Worm (Caenorhabditis elegans) whole organism, young adult: ENCODE measurements around the gene F32D8.11.

Experiments used
- B0019.2 ChIP-seq: fragments of 200-800 bp; sonication (Bioruptor generic); conservative IDR thresholded peaks from 2 replicates; pipeline ENCODE4 v1.3.6; 2022; ENCODE audit warnings: missing genetic modification reagents, missing genetic modification characterization, missing compliant biosample characterization
- D2030.7 ChIP-seq: fragments of 200-800 bp; sonication (Bioruptor generic); IDR thresholded peaks from 2 replicates; pipeline ENCODE4 v1.3.6; 2022; ENCODE audit warnings: missing genetic modification reagents, missing genetic modification characterization, missing compliant biosample characterization
- F52B5.7 ChIP-seq: sonication (generic microtip); optimal IDR thresholded peaks from 2 replicates; lab custom pipeline; 2016; ENCODE audit warnings: mild to moderate bottlenecking, missing genetic modification characterization, missing compliant biosample characterization
- F57C9.4 ChIP-seq: sonication (generic microtip); optimal IDR thresholded peaks from 2 replicates; lab custom pipeline; 2017; ENCODE audit warnings: mild to moderate bottlenecking, missing genetic modification characterization, missing compliant biosample characterization
- K12H6.12 ChIP-seq: fragments of 200-800 bp; sonication (Bioruptor generic); optimal IDR thresholded peaks from 2 replicates; lab custom pipeline; 2018; ENCODE audit warnings: mild to moderate bottlenecking, missing genetic modification characterization, missing compliant biosample characterization
- Y53G8AR.9 ChIP-seq: fragments of 200-800 bp; sonication (Bioruptor generic); conservative IDR thresholded peaks from 2 replicates; pipeline ENCODE4 v1.3.6; 2022; ENCODE audit warnings: missing genetic modification reagents, missing genetic modification characterization, missing compliant biosample characterization
- Y67H2A.10 ChIP-seq: fragments of 200-800 bp; sonication (Bioruptor generic); conservative IDR thresholded peaks from 2 replicates; pipeline ENCODE4 v1.3.6; 2022; ENCODE audit warnings: missing genetic modification reagents, missing genetic modification characterization, missing compliant biosample characterization
- Y95B8A.8 ChIP-seq: fragments of 200-800 bp; sonication (Bioruptor generic); IDR thresholded peaks from 2 replicates; pipeline ENCODE4 v1.3.6; 2022; ENCODE audit warnings: missing genetic modification reagents, missing genetic modification characterization, missing compliant biosample characterization
- akir-1 ChIP-seq: fragments of 200-800 bp; sonication (Bioruptor generic); optimal IDR thresholded peaks from 2 replicates; lab custom pipeline; 2018; ENCODE audit warnings: mild to moderate bottlenecking, missing genetic modification characterization, moderate library complexity, missing compliant biosample characterization
- aptf-2 ChIP-seq: fragments of 200-800 bp; sonication (Bioruptor generic); conservative IDR thresholded peaks from 2 replicates; pipeline ENCODE4 v1.3.6; 2022; ENCODE audit warnings: missing genetic modification reagents, missing genetic modification characterization, missing compliant biosample characterization
- atf-7 ChIP-seq: sonication (generic microtip); optimal IDR thresholded peaks from 2 replicates; lab custom pipeline; 2017; ENCODE audit warnings: mild to moderate bottlenecking, missing genetic modification characterization, missing compliant biosample characterization
- athp-1 ChIP-seq: sonication (generic microtip); optimal IDR thresholded peaks from 2 replicates; lab custom pipeline; 2017; ENCODE audit warnings: mild to moderate bottlenecking, missing genetic modification characterization, missing compliant biosample characterization
- bed-1 ChIP-seq: fragments of 200-800 bp; sonication (Bioruptor generic); IDR thresholded peaks from 2 replicates; pipeline ENCODE4 v1.3.6; 2022; ENCODE audit warnings: missing genetic modification reagents, missing genetic modification characterization, missing compliant biosample characterization
- bed-2 ChIP-seq: fragments of 200-800 bp; sonication (Bioruptor generic); IDR thresholded peaks from 2 replicates; pipeline ENCODE4 v1.3.6; 2022; ENCODE audit warnings: missing genetic modification reagents, missing genetic modification characterization, missing compliant biosample characterization
- cebp-1 ChIP-seq, 2 experiments: fragments of 200-800 bp in 1 of 2; sonication (Bioruptor generic) in 1 of 2; sonication (generic microtip) in 1 of 2; IDR thresholded peaks in 1 of 2; optimal IDR thresholded peaks in 1 of 2; 2 replicates each; pipeline versions ENCODE4 v1.3.6 to Lab custom; 2017 to 2022; ENCODE audit warnings: missing compliant biosample characterization in 2 of 2, missing genetic modification characterization in 2 of 2, mild to moderate bottlenecking in 1 of 2, missing genetic modification reagents in 1 of 2, moderate library complexity in 1 of 2
- chd-7 ChIP-seq: sonication (generic microtip); optimal IDR thresholded peaks from 2 replicates; lab custom pipeline; 2016; ENCODE audit warnings: mild to moderate bottlenecking, missing genetic modification characterization, moderate library complexity, missing compliant biosample characterization
- dox-1 ChIP-seq: fragments of 200-800 bp; sonication (Bioruptor generic); IDR thresholded peaks from 2 replicates; pipeline ENCODE4 v1.3.6; 2022; ENCODE audit warnings: missing genetic modification reagents, missing genetic modification characterization, missing compliant biosample characterization
- dpl-1 ChIP-seq: fragments of 150-350 bp; optimal IDR thresholded peaks from 2 replicates; lab custom pipeline; 2014; ENCODE audit warnings: missing biosample characterization, missing genetic modification reagents, missing genetic modification characterization
- egrh-3 ChIP-seq: fragments of 200-800 bp; sonication (Bioruptor generic); IDR thresholded peaks from 2 replicates; pipeline ENCODE4 v1.3.6; 2022; ENCODE audit warnings: missing genetic modification reagents, missing genetic modification characterization, missing compliant biosample characterization
- ets-4 ChIP-seq: fragments of 200-800 bp; sonication (Bioruptor generic); optimal IDR thresholded peaks from 2 replicates; lab custom pipeline; 2018; ENCODE audit warnings: mild to moderate bottlenecking, missing genetic modification characterization, missing compliant biosample characterization
- hlh-26 ChIP-seq: fragments of 200-800 bp; sonication (Bioruptor generic); conservative IDR thresholded peaks from 2 replicates; pipeline ENCODE4 v1.3.6; 2022; ENCODE audit warnings: missing genetic modification reagents, missing genetic modification characterization, missing compliant biosample characterization
- hmg-1.2 ChIP-seq: fragments of 200-800 bp; sonication (Bioruptor generic); IDR thresholded peaks from 2 replicates; pipeline ENCODE4 v1.3.6; 2022; ENCODE audit warnings: missing genetic modification reagents, missing genetic modification characterization, missing compliant biosample characterization
- let-607 ChIP-seq, 2 experiments: fragments of 200-800 bp in 1 of 2; sonication (Bioruptor generic) in 1 of 2; sonication (generic microtip) in 1 of 2; optimal IDR thresholded peaks; 2 replicates each; lab custom pipeline; 2016 to 2018; ENCODE audit warnings: mild to moderate bottlenecking in 2 of 2, missing compliant biosample characterization in 2 of 2, missing genetic modification characterization in 2 of 2, moderate library complexity in 2 of 2, missing genotype in 1 of 2
- lin-54 ChIP-seq: fragments of 200-800 bp; sonication (Bioruptor generic); optimal IDR thresholded peaks from 2 replicates; lab custom pipeline; 2018; ENCODE audit warnings: mild to moderate bottlenecking, missing genetic modification characterization, missing compliant biosample characterization
- madf-10 ChIP-seq: sonication (generic microtip); optimal IDR thresholded peaks from 2 replicates; lab custom pipeline; 2016; ENCODE audit warnings: mild to moderate bottlenecking, missing genetic modification characterization, missing compliant biosample characterization
- madf-3 ChIP-seq: fragments of 200-800 bp; sonication (Bioruptor generic); IDR thresholded peaks from 2 replicates; pipeline ENCODE4 v1.3.6; 2022; ENCODE audit warnings: missing genetic modification reagents, missing genetic modification characterization, missing compliant biosample characterization
- nfyb-1 ChIP-seq: fragments of 200-800 bp; sonication (Bioruptor generic); IDR thresholded peaks from 2 replicates; pipeline ENCODE4 v1.3.6; 2022; ENCODE audit warnings: missing genetic modification reagents, missing genetic modification characterization, missing compliant biosample characterization
- nhr-120 ChIP-seq: fragments of 200-800 bp; sonication (Bioruptor generic); IDR thresholded peaks from 2 replicates; pipeline ENCODE4 v1.3.6; 2022; ENCODE audit warnings: missing genetic modification characterization, missing compliant biosample characterization
- nhr-80 ChIP-seq: sonication (generic microtip); optimal IDR thresholded peaks from 2 replicates; lab custom pipeline; 2016; ENCODE audit warnings: missing genetic modification characterization, missing compliant biosample characterization
- nhr-90 ChIP-seq: sonication (generic microtip); optimal IDR thresholded peaks from 2 replicates; lab custom pipeline; 2016; ENCODE audit warnings: missing genotype, mild to moderate bottlenecking, missing genetic modification characterization, missing compliant biosample characterization
- pbrm-1 ChIP-seq: fragments of 200-800 bp; sonication (Bioruptor generic); IDR thresholded peaks from 2 replicates; pipeline ENCODE4 v1.3.6; 2022; ENCODE audit warnings: missing genetic modification reagents, missing genetic modification characterization, missing compliant biosample characterization
- pha-4 ChIP-seq: fragments of 150-350 bp; sonication (generic microtip); optimal IDR thresholded peaks from 2 replicates; lab custom pipeline; 2014; ENCODE audit warnings: missing biosample characterization, missing genetic modification reagents, missing genetic modification characterization
- snpc-1.1 ChIP-seq: sonication (generic microtip); optimal IDR thresholded peaks from 2 replicates; lab custom pipeline; 2017; ENCODE audit warnings: missing genetic modification characterization, mild to moderate bottlenecking, missing compliant biosample characterization, antibody characterized with exemption, moderate library complexity, missing genotype, missing genetic modification reagents; ENCODE audit not compliant: insufficient read depth
- snpc-1.3 ChIP-seq: sonication (generic microtip); optimal IDR thresholded peaks from 2 replicates; lab custom pipeline; 2017; ENCODE audit warnings: missing genetic modification characterization, mild to moderate bottlenecking, missing compliant biosample characterization, antibody characterized with exemption, moderate library complexity, missing genotype, missing genetic modification reagents; ENCODE audit not compliant: insufficient read depth
- snpc-3.4 ChIP-seq: sonication (generic microtip); optimal IDR thresholded peaks from 2 replicates; lab custom pipeline; 2017; ENCODE audit warnings: missing genetic modification characterization, mild to moderate bottlenecking, missing compliant biosample characterization, antibody characterized with exemption, moderate library complexity, missing genotype, missing genetic modification reagents
- sptf-2 ChIP-seq: fragments of 200-800 bp; sonication (Bioruptor generic); optimal IDR thresholded peaks from 2 replicates; lab custom pipeline; 2018; ENCODE audit warnings: mild to moderate bottlenecking, missing genetic modification characterization, missing compliant biosample characterization
- tbp1 ChIP-seq: fragments of 200-800 bp; sonication (Bioruptor generic); optimal IDR thresholded peaks from 2 replicates; lab custom pipeline; 2018; ENCODE audit warnings: mild to moderate bottlenecking, missing genetic modification characterization, missing compliant biosample characterization
- unc-130 ChIP-seq: sonication (generic microtip); optimal IDR thresholded peaks from 2 replicates; lab custom pipeline; 2016; ENCODE audit warnings: missing genetic modification reagents, missing genetic modification characterization, missing compliant biosample characterization
- unc-62 ChIP-seq: fragments of 150-350 bp; optimal IDR thresholded peaks from 2 replicates; lab custom pipeline; 2014; ENCODE audit warnings: missing biosample characterization, missing genetic modification reagents, missing genetic modification characterization
- zfh-2 ChIP-seq: fragments of 200-800 bp; sonication (Bioruptor generic); conservative IDR thresholded peaks from 2 replicates; pipeline ENCODE4 v1.3.6; 2022; ENCODE audit warnings: missing genetic modification reagents, missing genetic modification characterization, missing compliant biosample characterization
- ztf-22 ChIP-seq: fragments of 200-800 bp; sonication (Bioruptor generic); optimal IDR thresholded peaks from 2 replicates; lab custom pipeline; 2018; ENCODE audit warnings: mild to moderate bottlenecking, missing genetic modification characterization, moderate library complexity, missing compliant biosample characterization
- ztf-6 ChIP-seq: fragments of 200-800 bp; sonication (Bioruptor generic); IDR thresholded peaks from 2 replicates; pipeline ENCODE4 v1.3.6; 2022; ENCODE audit warnings: missing genetic modification reagents, missing genetic modification characterization, missing compliant biosample characterization

F32D8.11 gene

DNA sequence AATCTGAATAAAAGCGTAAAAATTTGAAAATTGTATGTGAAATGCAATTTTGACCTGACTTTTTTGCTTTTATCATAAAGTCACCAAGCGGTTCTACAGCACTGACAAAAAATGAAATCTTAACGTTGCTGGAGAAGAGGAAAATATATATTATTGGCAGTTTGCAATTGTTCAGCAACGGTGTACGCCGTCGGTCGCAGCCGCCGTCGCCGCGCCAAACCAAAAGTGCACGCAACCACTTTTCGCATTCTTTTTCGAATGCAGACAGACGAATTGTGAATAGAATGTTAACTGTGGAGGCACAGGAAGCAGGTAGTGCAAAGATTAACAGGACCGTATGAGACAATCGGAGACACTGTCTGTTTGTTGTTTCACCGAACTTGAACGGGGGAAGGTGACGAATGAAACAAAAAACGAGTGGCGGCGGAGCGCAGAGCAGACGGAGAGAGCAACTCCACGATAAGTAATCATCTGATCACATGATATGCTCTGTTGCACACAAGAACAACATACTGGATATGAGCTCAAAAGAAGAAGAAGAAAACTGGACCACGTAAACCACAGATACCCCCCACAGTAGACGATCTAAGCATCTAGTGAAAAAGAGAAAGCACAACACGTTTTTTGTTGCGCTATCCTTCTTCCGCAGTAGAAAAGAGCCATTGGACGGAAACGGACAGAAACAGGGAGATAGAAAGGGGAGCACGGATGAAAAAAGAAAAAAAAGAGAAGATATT, 31.9 kb downstream of the F32D8.11 start (continued):
- TF ChIP-seq akir-1 (GFP tag; lab: Kevin White, UChicago) (no peak), aptf-2 (GFP tag; lab: Robert Waterston, UW) (no peak), nhr-120 (GFP tag; lab: Robert Waterston, UW) (no peak), madf-3 (no peak), snpc-1.3 (tag; lab: Kevin White, UChicago) (no peak)
- TF ChIP-seq, all 124 proteins: peak for 11

DNA sequence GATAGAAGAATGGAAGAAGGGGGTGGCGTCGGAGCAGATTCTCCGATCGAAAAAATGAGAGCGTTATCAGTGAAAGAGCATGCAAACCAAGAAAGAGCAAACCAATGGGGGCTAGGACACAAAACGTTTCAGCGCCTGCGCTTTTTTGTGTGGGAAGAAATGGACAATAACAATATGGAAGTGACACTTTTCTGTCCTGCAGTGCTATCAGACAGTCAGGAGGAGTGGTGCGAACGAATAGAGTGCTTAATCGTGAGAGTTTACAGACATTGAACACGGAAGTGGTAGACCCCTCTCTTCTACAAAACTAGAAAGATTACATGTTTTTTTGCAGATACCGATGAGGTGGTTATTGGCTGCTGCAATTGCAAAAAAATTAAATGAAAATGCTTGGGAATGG, 33.6 kb downstream of the F32D8.11 start:
- TF ChIP-seq ets-4 (GFP tag; lab: Kevin White, UChicago): peak; percentile 93
- TF ChIP-seq hmg-1.2 (GFP tag; lab: Robert Waterston, UW): 0 out of 2 replicates have a peak, but pooled peaks have one; percentile 20
- no peak for TF ChIP-seq snpc-1.1 (tag; lab: Kevin White, UChicago)
- TF ChIP-seq B0019.2 (GFP tag; lab: Robert Waterston, UW): no peak
- no peak for TF ChIP-seq akir-1 (GFP tag; lab: Kevin White, UChicago)
- TF ChIP-seq let-607 (tag; optimal IDR thresholded peaks at IDR 0.05; lab: Kevin White, UChicago): no peak
- TF ChIP-seq Y95B8A.8 (GFP tag; lab: Robert Waterston, UW): 0 out of 2 replicates have a peak, but pooled peaks have one; percentile 19
- TF ChIP-seq atf-7 (tag; lab: Kevin White, UChicago): peak; percentile 59
- TF ChIP-seq dox-1: peak; percentile 76
- TF ChIP-seq unc-130 (GFP tag; lab: Kevin White, UChicago): no peak
- TF ChIP-seq pha-4: no peak
- no peak for TF ChIP-seq F57C9.4 (tag; lab: Kevin White, UChicago)
- TF ChIP-seq ztf-22 (GFP tag; lab: Kevin White, UChicago): peak; percentile 84
- TF ChIP-seq hlh-26 (GFP tag; lab: Robert Waterston, UW): no peak
- TF ChIP-seq lin-54: no peak
- peak; percentile 11 for TF ChIP-seq sptf-2 (GFP tag; lab: Kevin White, UChicago)
- TF ChIP-seq chd-7 (tag; lab: Kevin White, UChicago): peak; percentile 50
- TF ChIP-seq ztf-6: no peak
- no peak for TF ChIP-seq cebp-1 (GFP tag; IDR thresholded peaks at IDR 0.05; lab: Robert Waterston, UW)
- TF ChIP-seq cebp-1 (tag; optimal IDR thresholded peaks at IDR 0.05; lab: Kevin White, UChicago): peak; percentile 40
- TF ChIP-seq D2030.7 (GFP tag; lab: Robert Waterston, UW): no peak
- no peak for TF ChIP-seq K12H6.12 (tag; lab: Kevin White, UChicago)
- TF ChIP-seq tbp1: peak; percentile 12
- no peak for TF ChIP-seq egrh-3
- TF ChIP-seq snpc-3.4 (tag; lab: Kevin White, UChicago): no peak
- peak; percentile 26 for TF ChIP-seq madf-10
- peak; percentile 77 for TF ChIP-seq unc-62 (GFP tag; lab: Kevin White, UChicago)
- TF ChIP-seq nhr-90: peak; percentile 62
- TF ChIP-seq bed-1: no peak
- TF ChIP-seq dpl-1 (GFP tag; lab: Kevin White, UChicago): no peak
- no peak for TF ChIP-seq athp-1 (tag; lab: Kevin White, UChicago)
- no peak for TF ChIP-seq F52B5.7 (tag; lab: Kevin White, UChicago)
- TF ChIP-seq Y67H2A.10 (GFP tag; lab: Robert Waterston, UW): no peak
- no peak for TF ChIP-seq bed-2 (GFP tag; lab: Robert Waterston, UW)
- peak; percentile 100 for TF ChIP-seq nhr-80
- 0 out of 2 replicates have a peak, but pooled peaks have one; percentile 18 for TF ChIP-seq zfh-2
- 0 out of 2 replicates have a peak, but pooled peaks have one; percentile 48 for TF ChIP-seq Y53G8AR.9 (GFP tag; lab: Robert Waterston, UW)
- 0 out of 2 replicates have a peak, but pooled peaks have one; percentile 6 for TF ChIP-seq pbrm-1
- TF ChIP-seq nfyb-1: peak; percentile 8; the same call in 1 of the 2 replicates
